Worm (Caenorhabditis elegans) whole organism, young adult: ENCODE measurements around the gene F31E3.2.

ENCODE experiments used
- C17E4.6 ChIP-seq: fragments of 200-800 bp; sonication (Bioruptor generic); IDR thresholded peaks from 2 replicates; pipeline ENCODE4 v1.3.6; 2022; ENCODE audit warnings: missing genetic modification reagents, missing genetic modification characterization, missing compliant biosample characterization
- D2030.7 ChIP-seq: fragments of 200-800 bp; sonication (Bioruptor generic); IDR thresholded peaks from 2 replicates; pipeline ENCODE4 v1.3.6; 2022; ENCODE audit warnings: missing genetic modification reagents, missing genetic modification characterization, missing compliant biosample characterization
- F33H1.4 ChIP-seq: fragments of 200-800 bp; sonication (Bioruptor generic); IDR thresholded peaks from 2 replicates; pipeline ENCODE4 v1.3.6; 2022; ENCODE audit warnings: missing genetic modification reagents, missing genetic modification characterization, missing compliant biosample characterization
- F57C9.4 ChIP-seq: sonication (generic microtip); optimal IDR thresholded peaks from 2 replicates; lab custom pipeline; 2017; ENCODE audit warnings: mild to moderate bottlenecking, missing genetic modification characterization, missing compliant biosample characterization
- K12H6.12 ChIP-seq: fragments of 200-800 bp; sonication (Bioruptor generic); optimal IDR thresholded peaks from 2 replicates; lab custom pipeline; 2018; ENCODE audit warnings: mild to moderate bottlenecking, missing genetic modification characterization, missing compliant biosample characterization
- T07F8.4 ChIP-seq: sonication (generic microtip); optimal IDR thresholded peaks from 2 replicates; lab custom pipeline; 2016; ENCODE audit warnings: mild to moderate bottlenecking, missing genetic modification characterization, moderate library complexity, missing compliant biosample characterization
- Y56A3A.18 ChIP-seq: fragments of 200-800 bp; sonication (Bioruptor generic); IDR thresholded peaks from 2 replicates; pipeline ENCODE4 v1.3.6; 2022; ENCODE audit warnings: missing genetic modification reagents, missing genetic modification characterization, missing compliant biosample characterization
- Y67H2A.10 ChIP-seq: fragments of 200-800 bp; sonication (Bioruptor generic); conservative IDR thresholded peaks from 2 replicates; pipeline ENCODE4 v1.3.6; 2022; ENCODE audit warnings: missing genetic modification reagents, missing genetic modification characterization, missing compliant biosample characterization
- ccch-3 ChIP-seq: fragments of 200-800 bp; sonication (Bioruptor generic); optimal IDR thresholded peaks from 2 replicates; lab custom pipeline; 2018; ENCODE audit warnings: mild to moderate bottlenecking, missing genetic modification characterization, missing compliant biosample characterization
- ceh-27 ChIP-seq: fragments of 200-800 bp; sonication (Bioruptor generic); optimal IDR thresholded peaks from 2 replicates; lab custom pipeline; 2018; ENCODE audit warnings: mild to moderate bottlenecking, missing genetic modification characterization, moderate library complexity, missing compliant biosample characterization
- die-1 ChIP-seq: sonication (generic microtip); optimal IDR thresholded peaks from 2 replicates; lab custom pipeline; 2016; ENCODE audit warnings: missing genotype, mild to moderate bottlenecking, missing genetic modification characterization, missing compliant biosample characterization
- dox-1 ChIP-seq: fragments of 200-800 bp; sonication (Bioruptor generic); IDR thresholded peaks from 2 replicates; pipeline ENCODE4 v1.3.6; 2022; ENCODE audit warnings: missing genetic modification reagents, missing genetic modification characterization, missing compliant biosample characterization
- dpl-1 ChIP-seq: fragments of 150-350 bp; optimal IDR thresholded peaks from 2 replicates; lab custom pipeline; 2014; ENCODE audit warnings: missing biosample characterization, missing genetic modification reagents, missing genetic modification characterization
- efl-1 ChIP-seq: fragments of 150-350 bp; optimal IDR thresholded peaks from 2 replicates; lab custom pipeline; 2014; ENCODE audit warnings: missing biosample characterization, missing genetic modification reagents, missing genetic modification characterization
- ekl-4 ChIP-seq: fragments of 200-800 bp; sonication (Bioruptor generic); IDR thresholded peaks from 2 replicates; pipeline ENCODE4 v1.3.6; 2022; ENCODE audit warnings: missing genetic modification reagents, missing genetic modification characterization, missing compliant biosample characterization
- fkh-3 ChIP-seq: sonication (generic microtip); optimal IDR thresholded peaks from 2 replicates; lab custom pipeline; 2016; ENCODE audit warnings: mild to moderate bottlenecking, missing genetic modification characterization, missing compliant biosample characterization
- hsf-1 ChIP-seq: fragments of 200-800 bp; sonication (Bioruptor generic); IDR thresholded peaks from 2 replicates; pipeline ENCODE4 v1.3.6; 2022; ENCODE audit warnings: missing genetic modification reagents, missing genetic modification characterization, missing compliant biosample characterization
- lag-1 ChIP-seq: fragments of 200-800 bp; sonication (Bioruptor generic); IDR thresholded peaks from 2 replicates; pipeline ENCODE4 v1.3.6; 2022; ENCODE audit warnings: missing genetic modification reagents, missing genetic modification characterization, missing compliant biosample characterization
- lin-35 ChIP-seq, 3 experiments: fragments of 150-350 bp in 2 of 3; sonication (generic microtip) in 1 of 3; optimal IDR thresholded peaks; 2 replicates each; lab custom pipeline; 2014 to 2018; ENCODE audit warnings: missing biosample characterization in 3 of 3, missing genetic modification characterization in 3 of 3, missing genetic modification reagents in 3 of 3
- lin-40 ChIP-seq: sonication (generic microtip); optimal IDR thresholded peaks from 2 replicates; lab custom pipeline; 2016; ENCODE audit warnings: missing genetic modification characterization, mild to moderate bottlenecking, missing compliant biosample characterization, missing genotype, missing genetic modification reagents
- lin-54 ChIP-seq: fragments of 200-800 bp; sonication (Bioruptor generic); optimal IDR thresholded peaks from 2 replicates; lab custom pipeline; 2018; ENCODE audit warnings: mild to moderate bottlenecking, missing genetic modification characterization, missing compliant biosample characterization
- lsl-1 ChIP-seq: fragments of 200-800 bp; sonication (Bioruptor generic); optimal IDR thresholded peaks from 2 replicates; lab custom pipeline; 2018; ENCODE audit warnings: mild to moderate bottlenecking, missing genetic modification characterization, moderate library complexity, missing compliant biosample characterization
- madf-3 ChIP-seq: fragments of 200-800 bp; sonication (Bioruptor generic); IDR thresholded peaks from 2 replicates; pipeline ENCODE4 v1.3.6; 2022; ENCODE audit warnings: missing genetic modification reagents, missing genetic modification characterization, missing compliant biosample characterization
- mcd-1 ChIP-seq: fragments of 200-800 bp; sonication (Bioruptor generic); IDR thresholded peaks from 2 replicates; pipeline ENCODE4 v1.3.6; 2022; ENCODE audit warnings: missing genetic modification reagents, missing genetic modification characterization, missing compliant biosample characterization
- nfya-1 ChIP-seq: sonication (generic microtip); optimal IDR thresholded peaks from 2 replicates; lab custom pipeline; 2017; ENCODE audit warnings: antibody characterized with exemption, missing compliant biosample characterization, missing genetic modification characterization, borderline replicate concordance; ENCODE audit not compliant: insufficient read depth
- nfyb-1 ChIP-seq: fragments of 200-800 bp; sonication (Bioruptor generic); IDR thresholded peaks from 2 replicates; pipeline ENCODE4 v1.3.6; 2022; ENCODE audit warnings: missing genetic modification reagents, missing genetic modification characterization, missing compliant biosample characterization
- rcor-1 ChIP-seq: fragments of 200-800 bp; sonication (Bioruptor generic); IDR thresholded peaks from 2 replicates; pipeline ENCODE4 v1.3.6; 2022; ENCODE audit warnings: missing genetic modification reagents, missing genetic modification characterization, missing compliant biosample characterization
- rpc-1 ChIP-seq, 2 experiments: fragments of 150-350 bp in 1 of 2; sonication (generic microtip) in 1 of 2; optimal IDR thresholded peaks; 2 replicates each; lab custom pipeline; 2014 to 2018; ENCODE audit warnings: missing biosample characterization in 1 of 2, missing genetic modification characterization in 1 of 2, missing genetic modification reagents in 1 of 2, missing genotype in 1 of 2
- snpc-3.4 ChIP-seq: sonication (generic microtip); optimal IDR thresholded peaks from 2 replicates; lab custom pipeline; 2017; ENCODE audit warnings: missing genetic modification characterization, mild to moderate bottlenecking, missing compliant biosample characterization, antibody characterized with exemption, moderate library complexity, missing genotype, missing genetic modification reagents
- somi-1 ChIP-seq: fragments of 200-800 bp; sonication (Bioruptor generic); optimal IDR thresholded peaks from 2 replicates; lab custom pipeline; 2018; ENCODE audit warnings: mild to moderate bottlenecking, missing genetic modification characterization, missing compliant biosample characterization
- unc-62 ChIP-seq: fragments of 150-350 bp; optimal IDR thresholded peaks from 2 replicates; lab custom pipeline; 2014; ENCODE audit warnings: missing biosample characterization, missing genetic modification reagents, missing genetic modification characterization
- ztf-26 ChIP-seq: sonication (generic microtip); optimal IDR thresholded peaks from 2 replicates; lab custom pipeline; 2017; ENCODE audit warnings: missing genetic modification characterization, missing compliant biosample characterization

F31E3.2 gene

ce11 chrIII:6974952-6975351 is 1.2 kb downstream of the F31E3.2 start:
- no peak for TF ChIP-seq lin-54 (GFP tag; lab: Kevin White, UChicago)
- no peak for TF ChIP-seq efl-1 (GFP tag; lab: Kevin White, UChicago)
- no peak for TF ChIP-seq fkh-3 (tag; lab: Kevin White, UChicago)
- no peak for TF ChIP-seq D2030.7
- no peak for TF ChIP-seq T07F8.4 (tag; lab: Kevin White, UChicago)
- TF ChIP-seq rcor-1 (GFP tag; lab: Robert Waterston, UW) = no peak
- TF ChIP-seq lag-1 = no peak
- TF ChIP-seq, all 124 proteins: peak for 0

DNA sequence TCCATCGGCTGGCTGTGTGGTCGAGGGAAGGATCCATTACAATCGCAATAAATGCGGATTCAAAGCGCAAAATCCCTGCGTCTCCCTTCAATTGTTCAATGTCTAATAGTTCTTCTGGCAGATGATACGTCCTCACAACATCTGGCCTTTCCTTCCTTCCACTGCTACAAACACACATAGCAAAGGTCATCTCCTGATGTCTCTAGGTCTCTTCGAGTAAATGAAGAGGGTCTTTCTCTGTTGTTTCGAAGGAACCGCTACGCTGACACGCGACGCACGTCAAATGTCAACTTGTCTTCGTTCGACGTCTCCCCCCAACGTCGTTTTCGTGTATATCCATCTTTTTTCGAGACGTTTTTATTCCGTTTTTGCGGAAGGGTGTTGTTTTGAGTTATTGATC is 5.1 kb downstream of the F31E3.2 start:
- TF ChIP-seq madf-3 (GFP tag; lab: Robert Waterston, UW) = peak; percentile 79; the same call in 1 of the 2 replicates
- TF ChIP-seq lin-40 (tag; lab: Kevin White, UChicago) = peak; percentile 25
- TF ChIP-seq rpc-1 (optimal IDR thresholded peaks at IDR 0.05; lab: Kevin White, UChicago) = no peak
- no peak for TF ChIP-seq rpc-1 (tag; optimal IDR thresholded peaks at IDR 0.05; lab: Kevin White, UChicago)
- TF ChIP-seq lin-35 (GFP tag; optimal IDR thresholded peaks at IDR 0.05; lab: Kevin White, UChicago) = no peak
- TF ChIP-seq K12H6.12 (tag; lab: Kevin White, UChicago) = peak; percentile 15
- TF ChIP-seq ekl-4 (GFP tag; lab: Robert Waterston, UW) = 0 out of 2 replicates have a peak, but pooled peaks have one; percentile 45
- TF ChIP-seq dox-1 (GFP tag; lab: Robert Waterston, UW) = peak; percentile 35; the same call in 1 of the 2 replicates
- TF ChIP-seq ceh-27 (GFP tag; lab: Kevin White, UChicago) = peak; percentile 48
- TF ChIP-seq ztf-26 (tag; lab: Kevin White, UChicago) = peak; percentile 28
- peak; percentile 97 for TF ChIP-seq unc-62 (GFP tag; lab: Kevin White, UChicago)
- peak; percentile 35 for TF ChIP-seq somi-1 (GFP tag; lab: Kevin White, UChicago)
- TF ChIP-seq Y67H2A.10 = no peak

- no peak for TF ChIP-seq ccch-3
- TF ChIP-seq snpc-3.4 (tag; lab: Kevin White, UChicago) = no peak
- TF ChIP-seq nfya-1 (tag; lab: Kevin White, UChicago) = no peak
- TF ChIP-seq lin-35 (GFP tag; optimal IDR thresholded peaks at IDR 0.05; lab: Kevin White, UChicago) = no peak
- no peak for TF ChIP-seq C17E4.6 (GFP tag; lab: Robert Waterston, UW)
- no peak for TF ChIP-seq hsf-1 (GFP tag; lab: Robert Waterston, UW)
- no peak for TF ChIP-seq somi-1 (GFP tag; lab: Kevin White, UChicago)
- no peak for TF ChIP-seq die-1 (tag; lab: Kevin White, UChicago)
- TF ChIP-seq Y56A3A.18 (GFP tag; lab: Robert Waterston, UW) = no peak
- TF ChIP-seq dpl-1 (GFP tag; lab: Kevin White, UChicago) = no peak
- TF ChIP-seq F57C9.4 = no peak
- TF ChIP-seq lsl-1 (GFP tag; lab: Kevin White, UChicago) = no peak
- no peak for TF ChIP-seq fkh-3 (tag; lab: Kevin White, UChicago)
- TF ChIP-seq dox-1 (GFP tag; lab: Robert Waterston, UW) = no peak
- no peak for TF ChIP-seq ztf-26 (tag; lab: Kevin White, UChicago)
Observed at ce11 chrIII:6979584-6979983, 5.8 kb downstream of the F31E3.2 start, which contains the start of gene ceh-20. ceh-20 (plus strand) TSS chrIII:6979884.

DNA sequence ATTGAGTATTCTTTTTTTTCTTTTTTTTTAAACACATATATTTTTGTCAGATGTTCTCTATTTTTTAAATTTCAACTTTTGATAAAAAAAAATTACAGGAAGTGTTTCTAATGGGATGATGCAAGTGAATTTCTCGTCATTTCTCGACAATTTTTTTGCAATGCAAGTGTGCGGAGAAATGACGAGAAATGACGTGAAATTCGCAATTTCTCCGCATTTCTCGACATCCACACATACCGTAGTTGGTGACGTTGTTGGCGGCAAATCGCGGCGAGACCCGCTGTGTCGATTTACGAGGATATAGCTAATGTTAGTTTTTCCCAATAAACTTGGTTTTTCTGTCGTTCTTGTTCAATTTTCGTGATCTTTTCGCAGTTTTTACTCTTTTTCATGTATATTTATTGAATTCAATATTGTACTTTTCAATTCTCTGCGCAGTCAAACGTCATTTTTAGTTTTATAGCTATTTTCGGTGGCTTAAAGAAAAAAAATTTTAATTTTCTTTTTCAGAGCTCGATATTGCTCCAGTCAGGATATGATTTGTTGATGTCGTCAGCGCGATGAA is 8.3 kb downstream of the F31E3.2 start, which contains the start of gene F31E3.6:
Gene F31E3.6 (plus strand): TSS at position 93 of the 565 bp plus-strand sequence.
- TF ChIP-seq dox-1 (GFP tag; lab: Robert Waterston, UW) (peak; percentile 59; the same call in 1 of the 2 replicates), F33H1.4 (GFP tag; lab: Robert Waterston, UW) (peak; percentile 96), nfyb-1 (GFP tag; lab: Robert Waterston, UW) (peak; percentile 37; the same call in 1 of the 2 replicates), lsl-1 (GFP tag; lab: Kevin White, UChicago) (peak; percentile 35), mcd-1 (GFP tag; lab: Robert Waterston, UW) (peak; percentile 68), D2030.7 (peak; percentile 51; the same call in 1 of the 2 replicates)
- TF ChIP-seq, all 124 proteins: peak for 6; not testable (repeated sequence) for 118
